Worm (Caenorhabditis elegans): ENCODE data around the gene T21C9.13.

T21C9.13 gene

ce11 chrV:10615496-10615895, 18.4 kb downstream of the T21C9.13 start, which contains the start of gene H09F14.1:
Gene H09F14.1, minus strand, starts transcription at chrV:10615596.
- no peak for TF ChIP-seq C38D4.7 (GFP tag; optimal IDR thresholded peaks at IDR 0.05)
- TF ChIP-seq ahr-1 (tag; optimal IDR thresholded peaks at IDR 0.05) = no peak
- no peak for TF ChIP-seq sox-4 (tag; optimal IDR thresholded peaks at IDR 0.05)
- no peak for TF ChIP-seq ceh-30 (tag; optimal IDR thresholded peaks at IDR 0.05)
- TF ChIP-seq lim-6 (tag; optimal IDR thresholded peaks at IDR 0.05) = no peak
- TF ChIP-seq fax-1 (tag; optimal IDR thresholded peaks at IDR 0.05) = no peak
- TF ChIP-seq ceh-9 (tag; optimal IDR thresholded peaks at IDR 0.05) = no peak
- TF ChIP-seq ceh-45 (GFP tag; IDR thresholded peaks at IDR 0.05) = no peak
- no peak for TF ChIP-seq fkh-10 (GFP tag; optimal IDR thresholded peaks at IDR 0.05)
- TF ChIP-seq pha-2 (tag; optimal IDR thresholded peaks at IDR 0.05) = no peak
- TF ChIP-seq K09A11.1 (tag; optimal IDR thresholded peaks at IDR 0.05; ENCODE audit: insufficient read depth) = no peak
- no peak for TF ChIP-seq tbx-7 (tag; optimal IDR thresholded peaks at IDR 0.05)
- TF ChIP-seq hlh-30 (tag; optimal IDR thresholded peaks at IDR 0.05; ENCODE audit: insufficient read depth) = no peak

ce11 chrV:10630497-10630896, 33.4 kb downstream of the T21C9.13 start:
- TF ChIP-seq elt-4 (tag; optimal IDR thresholded peaks at IDR 0.05) (no peak), ets-4 (tag; optimal IDR thresholded peaks at IDR 0.05) (no peak), unc-55 (GFP tag; optimal IDR thresholded peaks at IDR 0.05) (no peak), ceh-30 (tag; optimal IDR thresholded peaks at IDR 0.05) (no peak), ref-2 (tag; optimal IDR thresholded peaks at IDR 0.05) (no peak), pat-9 (tag; optimal IDR thresholded peaks at IDR 0.05) (no peak), ceh-22 (tag; optimal IDR thresholded peaks at IDR 0.05) (no peak), ztf-16 (tag; optimal IDR thresholded peaks at IDR 0.05) (no peak), hlh-30 (tag; optimal IDR thresholded peaks at IDR 0.05; ENCODE audit: insufficient read depth) (no peak)

ce11 chrV:10632758-10633157, 35.7 kb downstream of the T21C9.13 start, which contains the start of gene mab-23:
Gene mab-23, plus strand, starts transcription at chrV:10633058.
- no peak for TF ChIP-seq fkh-6 (tag; optimal IDR thresholded peaks at IDR 0.05)
- no peak for TF ChIP-seq ceh-45 (GFP tag; IDR thresholded peaks at IDR 0.05)
- TF ChIP-seq pros-1 (tag; optimal IDR thresholded peaks at IDR 0.05) = no peak
- TF ChIP-seq ets-4 (tag; optimal IDR thresholded peaks at IDR 0.05) = no peak
- TF ChIP-seq elt-2 (tag; optimal IDR thresholded peaks at IDR 0.05) = no peak
- TF ChIP-seq unc-86 (tag; optimal IDR thresholded peaks at IDR 0.05) = no peak
- no peak for TF ChIP-seq ceh-9 (tag; optimal IDR thresholded peaks at IDR 0.05)
- no peak for TF ChIP-seq ttx-3 (tag; optimal IDR thresholded peaks at IDR 0.05)
- TF ChIP-seq F13H6.1 (tag; optimal IDR thresholded peaks at IDR 0.05) = no peak
- no peak for TF ChIP-seq elt-4 (tag; optimal IDR thresholded peaks at IDR 0.05)
- no peak for TF ChIP-seq ceh-6 (GFP tag; optimal IDR thresholded peaks at IDR 0.05)
- no peak for TF ChIP-seq ahr-1 (tag; optimal IDR thresholded peaks at IDR 0.05)
- TF ChIP-seq hlh-8 (tag; optimal IDR thresholded peaks at IDR 0.05) = no peak
- no peak for TF ChIP-seq tbx-7 (tag; optimal IDR thresholded peaks at IDR 0.05)
- no peak for TF ChIP-seq npax-4 (tag; optimal IDR thresholded peaks at IDR 0.05)
- no peak for TF ChIP-seq dve-1 (tag; optimal IDR thresholded peaks at IDR 0.05)
- no peak for TF ChIP-seq unc-3 (GFP tag; conservative IDR thresholded peaks at IDR 0.05)
- no peak for TF ChIP-seq unc-3 (tag; optimal IDR thresholded peaks at IDR 0.05)

DNA sequence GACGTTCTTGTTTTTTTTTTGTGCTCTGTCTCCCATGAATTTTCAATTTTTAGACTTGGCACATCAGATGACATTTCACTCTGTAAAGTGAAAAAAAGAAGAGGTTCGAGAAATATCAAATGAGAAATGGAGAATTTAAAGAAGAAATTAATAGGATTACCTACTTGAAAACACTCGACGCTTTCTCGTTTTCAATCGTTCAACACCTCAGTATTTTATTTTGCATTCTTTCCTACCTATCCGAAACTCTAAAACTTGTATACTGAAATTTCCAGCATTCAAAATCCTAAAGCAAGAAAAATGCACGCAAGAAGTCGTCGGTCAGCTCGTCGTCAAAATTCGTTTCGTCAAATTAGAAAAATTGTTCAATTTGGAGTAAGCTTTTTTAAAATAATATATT, 38.7 kb downstream of the T21C9.13 start, which contains the start of gene kvs-2:
Gene kvs-2 (plus strand): TSS at position 301 of the 400 bp plus-strand sequence.
- TF ChIP-seq nhr-232 (tag; optimal IDR thresholded peaks at IDR 0.05) = no peak
- no peak for TF ChIP-seq unc-55 (GFP tag; optimal IDR thresholded peaks at IDR 0.05)
- no peak for TF ChIP-seq tbx-2 (tag; optimal IDR thresholded peaks at IDR 0.05)
- TF ChIP-seq K09A11.1 (tag; optimal IDR thresholded peaks at IDR 0.05; ENCODE audit: insufficient read depth) = no peak
- no peak for TF ChIP-seq zip-5 (tag; optimal IDR thresholded peaks at IDR 0.05)
- TF ChIP-seq hlh-8 (tag; optimal IDR thresholded peaks at IDR 0.05) = no peak
- TF ChIP-seq gmeb-2 (tag; optimal IDR thresholded peaks at IDR 0.05) = no peak
- no peak for TF ChIP-seq T23F11.4 (GFP tag; optimal IDR thresholded peaks at IDR 0.05)
- TF ChIP-seq ceh-18 (tag; optimal IDR thresholded peaks at IDR 0.05) = no peak
